Worm (Caenorhabditis elegans): ENCODE measurements around the gene C25E10.10.

DNA sequence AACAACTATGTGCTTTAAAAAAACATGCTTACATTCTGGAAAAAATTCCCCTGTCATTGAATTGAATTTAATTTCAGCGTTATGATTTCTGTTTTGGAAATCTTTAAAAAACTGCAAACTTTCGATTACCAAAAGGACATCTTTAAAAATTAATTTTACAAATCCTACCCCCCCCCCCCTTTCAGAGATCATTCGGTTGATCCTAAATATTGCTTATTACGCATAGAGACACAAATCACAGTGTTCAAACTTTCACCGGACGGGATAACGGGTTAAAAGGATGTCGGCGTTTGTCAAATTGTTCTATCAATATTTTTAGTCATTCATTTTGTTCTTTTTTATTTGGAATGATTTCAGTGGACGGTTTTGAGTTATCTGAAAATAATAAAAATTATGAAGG is 22.9 kb downstream of the C25E10.10 start, which contains the start of gene C25E10.4:
- TF ChIP-seq mab-5 (tag; optimal IDR thresholded peaks at IDR 0.05) (no peak), zag-1 (tag; optimal IDR thresholded peaks at IDR 0.05) (no peak), ztf-4 (tag; optimal IDR thresholded peaks at IDR 0.05) (no peak), alr-1 (tag; optimal IDR thresholded peaks at IDR 0.05) (no peak), ZK546.5 (tag; optimal IDR thresholded peaks at IDR 0.05) (no peak), R02D3.7 (tag; optimal IDR thresholded peaks at IDR 0.05) (no peak), nhr-237 (tag; optimal IDR thresholded peaks at IDR 0.05) (no peak), lin-39 (tag; optimal IDR thresholded peaks at IDR 0.05) (no peak), skn-1 (tag; optimal IDR thresholded peaks at IDR 0.05) (no peak), lsy-2 (tag; optimal IDR thresholded peaks at IDR 0.05) (no peak), blmp-1 (tag; optimal IDR thresholded peaks at IDR 0.05; ENCODE audit: insufficient read depth) (no peak), ztf-11 (tag; optimal IDR thresholded peaks at IDR 0.05) (no peak)

Data from whole organism, L2 larva.